Fruit fly (Drosophila melanogaster) whole organism, embryonic: ENCODE data around the gene Jhbp11.

Experiments
- Bdp1 ChIP-seq: fragments of 200-800 bp; sonication (Bioruptor generic); optimal IDR thresholded peaks from 3 replicates; lab custom pipeline; 2016; ENCODE audit warnings: missing biosample characterization, missing genetic modification characterization
- BtbVII ChIP-seq: fragments of 200-800 bp; sonication (Bioruptor generic); optimal IDR thresholded peaks from 3 replicates; lab custom pipeline; 2017; ENCODE audit warnings: missing biosample characterization, mild to moderate bottlenecking, missing genetic modification characterization
- CG13123 ChIP-seq: fragments of 200-800 bp; sonication (Bioruptor generic); optimal IDR thresholded peaks from 2 replicates; lab custom pipeline; 2016; ENCODE audit warnings: missing biosample characterization, missing genetic modification characterization
- CG14965 ChIP-seq: fragments of 200-800 bp; sonication (Bioruptor generic); optimal IDR thresholded peaks from 2 replicates; lab custom pipeline; 2016; ENCODE audit warnings: missing biosample characterization, missing genetic modification characterization, borderline replicate concordance
- CG16813 ChIP-seq: fragments of 200-800 bp; sonication (Bioruptor generic); IDR thresholded peaks from 3 replicates; pipeline ENCODE4 v1.3.6; 2022; ENCODE audit warnings: missing biosample characterization, missing genetic modification characterization; ENCODE audit not compliant: partially characterized antibody
- CG16815 ChIP-seq: fragments of 200-800 bp; sonication (Bioruptor generic); optimal IDR thresholded peaks from 3 replicates; lab custom pipeline; 2017; ENCODE audit warnings: missing biosample characterization, mild to moderate bottlenecking, missing genetic modification characterization
- CG2678 ChIP-seq: fragments of 200-800 bp; sonication (Bioruptor generic); optimal IDR thresholded peaks from 3 replicates; lab custom pipeline; 2019; ENCODE audit warnings: missing biosample characterization, mild to moderate bottlenecking, missing genetic modification characterization, moderate library complexity
- CG2875 ChIP-seq: fragments of 200-800 bp; sonication (Bioruptor generic); optimal IDR thresholded peaks from 2 replicates; lab custom pipeline; 2017; ENCODE audit warnings: missing biosample characterization, mild to moderate bottlenecking, missing genetic modification characterization, missing genetic modification reagents
- CG31365 ChIP-seq: fragments of 200-800 bp; sonication (Bioruptor generic); optimal IDR thresholded peaks from 2 replicates; lab custom pipeline; 2018; ENCODE audit warnings: missing biosample characterization, mild to moderate bottlenecking, missing genetic modification characterization
- CG3838 ChIP-seq: fragments of 200-800 bp; sonication (Bioruptor generic); optimal IDR thresholded peaks from 3 replicates; lab custom pipeline; 2016; ENCODE audit warnings: missing biosample characterization, missing genetic modification characterization
- CG4617 ChIP-seq: fragments of 200-800 bp; sonication (Bioruptor generic); optimal IDR thresholded peaks from 3 replicates; lab custom pipeline; 2016; ENCODE audit warnings: missing biosample characterization, missing genetic modification characterization, borderline replicate concordance
- CG6272 ChIP-seq: fragments of 200-800 bp; sonication (Bioruptor generic); IDR thresholded peaks from 2 replicates; pipeline ENCODE4 v1.3.6; 2022; ENCODE audit warnings: missing biosample characterization, missing genetic modification characterization
- CG6765 ChIP-seq: fragments of 200-800 bp; sonication (Bioruptor generic); optimal IDR thresholded peaks from 3 replicates; lab custom pipeline; 2017; ENCODE audit warnings: missing biosample characterization, mild to moderate bottlenecking, missing genetic modification characterization
- CG7786 ChIP-seq: fragments of 200-800 bp; sonication (Bioruptor generic); optimal IDR thresholded peaks from 2 replicates; lab custom pipeline; 2016; ENCODE audit warnings: missing biosample characterization, missing genetic modification characterization
- CG7928 ChIP-seq: fragments of 200-800 bp; sonication (Bioruptor generic); optimal IDR thresholded peaks from 2 replicates; lab custom pipeline; 2017; ENCODE audit warnings: missing biosample characterization, mild to moderate bottlenecking, missing genetic modification characterization
- CG8290 ChIP-seq, 3 experiments: fragments of 200-800 bp; sonication (Bioruptor generic); optimal IDR thresholded peaks; 2 replicates each; lab custom pipeline; 2016 to 2019; ENCODE audit warnings: missing biosample characterization in 3 of 3, missing genetic modification characterization in 3 of 3, mild to moderate bottlenecking in 2 of 3, moderate library complexity in 1 of 3
- CG8359 ChIP-seq: fragments of 200-800 bp; sonication (Bioruptor generic); optimal IDR thresholded peaks from 2 replicates; lab custom pipeline; 2017; ENCODE audit warnings: missing biosample characterization, mild to moderate bottlenecking, missing genetic modification characterization, borderline replicate concordance
- CG8765 ChIP-seq: fragments of 200-800 bp; sonication (Bioruptor generic); IDR thresholded peaks from 2 replicates; pipeline ENCODE4 v1.3.6; 2022; ENCODE audit warnings: missing biosample characterization, missing genetic modification characterization
- CG9932 ChIP-seq: fragments of 200-800 bp; sonication (Bioruptor generic); IDR thresholded peaks from 2 replicates; pipeline ENCODE4 v1.3.6; 2022; ENCODE audit warnings: missing biosample characterization, missing genetic modification characterization
- CHES-1-like ChIP-seq: fragments of 200-800 bp; sonication (Bioruptor generic); optimal IDR thresholded peaks from 2 replicates; lab custom pipeline; 2016; ENCODE audit warnings: missing biosample characterization, missing genetic modification characterization
- Dad ChIP-seq: fragments of 200-800 bp; sonication (Bioruptor generic); optimal IDR thresholded peaks from 3 replicates; lab custom pipeline; 2016; ENCODE audit warnings: missing biosample characterization, missing genetic modification characterization
- Deaf1 ChIP-seq: fragments of 200-800 bp; optimal IDR thresholded peaks from 3 replicates; lab custom pipeline; 2019; ENCODE audit warnings: missing biosample characterization, mild to moderate bottlenecking, missing genetic modification characterization, moderate library complexity
- Dek ChIP-seq: fragments of 200-800 bp; sonication (Bioruptor generic); optimal IDR thresholded peaks from 3 replicates; lab custom pipeline; 2019; ENCODE audit warnings: missing biosample characterization, mild to moderate bottlenecking, missing genetic modification characterization, moderate library complexity
- Fer3 ChIP-seq: fragments of 200-800 bp; sonication (Bioruptor generic); optimal IDR thresholded peaks from 2 replicates; lab custom pipeline; 2018; ENCODE audit warnings: missing biosample characterization, mild to moderate bottlenecking, missing genetic modification characterization, moderate library complexity
- Hr3 ChIP-seq: fragments of 200-800 bp; sonication (Bioruptor generic); optimal IDR thresholded peaks from 3 replicates; lab custom pipeline; 2016; ENCODE audit warnings: missing biosample characterization, missing genetic modification characterization
- Hr78 ChIP-seq, 2 experiments: fragments of 200-800 bp in 1 of 2; fragments of >200 bp in 1 of 2; sonication (Bioruptor generic) in 1 of 2; optimal IDR thresholded peaks; 2 replicates each; lab custom pipeline; 2017 to 2019; ENCODE audit warnings: missing biosample characterization in 2 of 2, missing genetic modification characterization in 2 of 2, mild to moderate bottlenecking in 1 of 2, moderate library complexity in 1 of 2
- MBD-R2 ChIP-seq: fragments of 200-800 bp; sonication (Bioruptor generic); IDR thresholded peaks from 2 replicates; pipeline ENCODE4 v1.3.6; 2022; ENCODE audit warnings: missing biosample characterization, missing genetic modification characterization
- MESR4 ChIP-seq: fragments of 200-800 bp; sonication (Bioruptor generic); optimal IDR thresholded peaks from 2 replicates; lab custom pipeline; 2018; ENCODE audit warnings: missing biosample characterization, mild to moderate bottlenecking, missing genetic modification characterization, moderate library complexity
- NC2β ChIP-seq: fragments of 200-800 bp; sonication (Bioruptor generic); optimal IDR thresholded peaks from 2 replicates; lab custom pipeline; 2016; ENCODE audit warnings: missing biosample characterization, missing genetic modification characterization
- NFAT ChIP-seq: fragments of 200-800 bp; sonication (Bioruptor generic); IDR thresholded peaks from 2 replicates; pipeline ENCODE4 v1.3.6; 2022; ENCODE audit warnings: missing biosample characterization, missing genetic modification characterization
- Side ChIP-seq: fragments of 200-800 bp; sonication (Bioruptor generic); optimal IDR thresholded peaks from 2 replicates; lab custom pipeline; 2016; ENCODE audit warnings: missing biosample characterization, missing genetic modification characterization
- Sox102F ChIP-seq: fragments of 200-800 bp; sonication (Bioruptor generic); optimal IDR thresholded peaks from 2 replicates; lab custom pipeline; 2018; ENCODE audit warnings: missing biosample characterization, mild to moderate bottlenecking, missing genetic modification characterization, moderate library complexity
- bowl ChIP-seq: fragments of 200-800 bp; sonication (Bioruptor generic); IDR thresholded peaks from 2 replicates; pipeline ENCODE4 v1.3.6; 2022; ENCODE audit warnings: missing biosample characterization, missing genetic modification characterization
- dimm ChIP-seq: fragments of 200-800 bp; sonication (Bioruptor generic); IDR thresholded peaks from 2 replicates; pipeline ENCODE4 v1.3.6; 2022; ENCODE audit warnings: missing biosample characterization, missing genetic modification characterization
- esg ChIP-seq: fragments of 200-800 bp; sonication (Bioruptor generic); conservative IDR thresholded peaks from 2 replicates; pipeline ENCODE4 v1.3.6; 2022; ENCODE audit warnings: missing biosample characterization, missing genetic modification characterization
- grn ChIP-seq: fragments of 200-800 bp; sonication (Bioruptor generic); optimal IDR thresholded peaks from 3 replicates; lab custom pipeline; 2017; ENCODE audit warnings: missing biosample characterization, missing genetic modification characterization
- gsb ChIP-seq: fragments of 200-800 bp; sonication (Bioruptor generic); IDR thresholded peaks from 2 replicates; pipeline ENCODE4 v1.3.6; 2022; ENCODE audit warnings: missing biosample characterization, missing genetic modification characterization
- gsb-n ChIP-seq: fragments of 200-800 bp; sonication (Bioruptor generic); optimal IDR thresholded peaks from 3 replicates; lab custom pipeline; 2018; ENCODE audit warnings: missing biosample characterization, mild to moderate bottlenecking, missing genetic modification characterization
- gt ChIP-seq: fragments of 200-800 bp; sonication (Bioruptor generic); IDR thresholded peaks from 2 replicates; pipeline ENCODE4 v1.3.6; 2022; ENCODE audit warnings: missing biosample characterization, missing genetic modification characterization
- jumu ChIP-seq: fragments of 200-800 bp; sonication (Bioruptor generic); optimal IDR thresholded peaks from 3 replicates; lab custom pipeline; 2016; ENCODE audit warnings: missing biosample characterization, missing genetic modification characterization
- kah ChIP-seq: fragments of 200-800 bp; sonication (Bioruptor generic); optimal IDR thresholded peaks from 2 replicates; lab custom pipeline; 2018; ENCODE audit warnings: missing biosample characterization, mild to moderate bottlenecking, missing genetic modification characterization
- lab ChIP-seq: fragments of 200-800 bp; sonication (Bioruptor generic); optimal IDR thresholded peaks from 3 replicates; lab custom pipeline; 2017; ENCODE audit warnings: missing biosample characterization, missing genetic modification characterization, mild to moderate bottlenecking, moderate library complexity, missing genetic modification reagents
- luna ChIP-seq: fragments of 200-800 bp; sonication (Bioruptor generic); optimal IDR thresholded peaks from 2 replicates; lab custom pipeline; 2016; ENCODE audit warnings: missing biosample characterization, missing genetic modification characterization
- repo ChIP-seq: fragments of 200-800 bp; sonication (Bioruptor generic); optimal IDR thresholded peaks from 2 replicates; lab custom pipeline; 2016; ENCODE audit warnings: missing biosample characterization, missing genetic modification characterization
- ro ChIP-seq: fragments of 200-800 bp; sonication (Bioruptor generic); IDR thresholded peaks from 2 replicates; pipeline ENCODE4 v1.3.6; 2022; ENCODE audit warnings: missing biosample characterization, missing genetic modification characterization
- slp2 ChIP-seq: fragments of 200-800 bp; sonication (Bioruptor generic); optimal IDR thresholded peaks from 2 replicates; lab custom pipeline; 2016; ENCODE audit warnings: missing biosample characterization, missing genetic modification characterization
- ssp ChIP-seq: fragments of 200-800 bp; sonication (Bioruptor generic); IDR thresholded peaks from 2 replicates; pipeline ENCODE4 v1.3.6; 2022; ENCODE audit warnings: missing biosample characterization, missing genetic modification characterization
- wdn ChIP-seq: fragments of 200-800 bp; sonication (Bioruptor generic); IDR thresholded peaks from 2 replicates; pipeline ENCODE4 v1.3.6; 2022; ENCODE audit warnings: missing biosample characterization, missing genetic modification characterization

Gene Jhbp11

DNA sequence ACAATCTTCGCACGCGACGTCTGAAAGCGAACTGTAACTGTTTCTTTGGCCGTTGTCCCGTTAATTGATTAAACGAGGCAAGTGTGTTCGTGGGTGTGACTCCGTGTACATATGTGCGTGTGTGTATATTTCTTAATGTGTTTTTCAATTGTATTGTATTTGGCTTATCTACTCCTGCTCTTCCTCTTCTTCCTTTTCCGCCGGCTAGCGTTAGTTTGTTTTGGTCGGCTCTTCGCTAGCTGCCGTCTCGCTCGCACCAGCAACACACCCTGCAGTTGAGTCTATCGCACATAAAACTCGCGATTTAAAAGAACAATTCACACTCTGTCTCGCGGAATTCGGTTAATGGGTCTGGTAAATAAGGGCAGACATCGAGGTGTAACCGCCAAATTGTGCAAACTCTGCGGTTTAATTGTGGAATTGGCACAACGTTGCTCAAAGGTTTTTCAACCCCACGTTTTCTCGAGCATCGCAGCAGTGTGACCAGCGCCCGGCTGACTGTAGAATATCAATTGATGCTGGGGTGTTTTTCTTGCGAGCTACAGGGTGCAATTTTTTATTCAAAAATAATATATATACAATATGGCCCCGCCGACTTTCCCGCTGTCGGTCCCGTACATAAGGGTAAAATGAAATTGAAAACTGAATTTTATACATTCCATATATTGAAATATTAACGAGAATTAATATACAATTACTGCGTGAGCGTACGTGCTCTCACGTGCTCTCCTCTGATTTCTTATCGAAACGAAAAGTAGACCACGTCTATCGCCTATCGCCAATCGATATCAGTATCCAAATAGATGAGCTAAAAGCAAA, 11.0 kb downstream of the Jhbp11 start, which contains the start of the genes gb and CG5815 (continued):
- TF ChIP-seq CG6272 (peak; percentile 85), slp2 (GFP tag; lab: Kevin White, UChicago) (peak; percentile 55), gsb (GFP tag; lab: Robert Waterston, UW) (peak; percentile 80), CG3838 (peak; percentile 77), CG9932 (peak; percentile 97), gsb-n (tag; lab: Kevin White, UChicago) (no peak), CG31365 (tag; lab: Kevin White, UChicago) (peak; percentile 17), Hr78 (GFP tag; optimal IDR thresholded peaks at IDR 0.05; lab: Kevin White, UChicago) (peak in 1 of 2 experiments; percentile 54), BtbVII (GFP tag; lab: Kevin White, UChicago) (peak; percentile 83), ro (GFP tag; lab: Robert Waterston, UW) (peak; percentile 55), Dek (tag; lab: Kevin White, UChicago) (peak; percentile 86), CG2875 (GFP tag; lab: Kevin White, UChicago) (peak; percentile 81), CG8290 (GFP tag; optimal IDR thresholded peaks at IDR 0.05; lab: Kevin White, UChicago) (peak; percentile 90), CG8290 (tag; optimal IDR thresholded peaks at IDR 0.05; lab: Kevin White, UChicago) (peak in 1 of 2 experiments; percentile 84), Dad (GFP tag; lab: Kevin White, UChicago) (peak; percentile 82), CG16813 (GFP tag; lab: Robert Waterston, UW) (peak; percentile 96), Hr3 (peak; percentile 95), CG16815 (GFP tag; lab: Kevin White, UChicago) (peak; percentile 90), bowl (peak; percentile 73), CG13123 (GFP tag; lab: Kevin White, UChicago) (peak; percentile 83), repo (GFP tag; lab: Kevin White, UChicago) (no peak), esg (GFP tag; lab: Robert Waterston, UW) (peak; percentile 87), CG6765 (GFP tag; lab: Kevin White, UChicago) (peak; percentile 75), luna (GFP tag; lab: Kevin White, UChicago) (no peak), Bdp1 (GFP tag; lab: Kevin White, UChicago) (peak; percentile 77), grn (GFP tag; lab: Kevin White, UChicago) (peak; percentile 61), Fer3 (tag; lab: Kevin White, UChicago) (peak; percentile 91), NC2β (peak; percentile 48), CHES-1-like (GFP tag; lab: Kevin White, UChicago) (peak; percentile 47), MESR4 (peak; percentile 41), kah (peak; percentile 57), dimm (GFP tag; lab: Robert Waterston, UW) (peak; percentile 56), CG7786 (peak; percentile 67), CG8359 (GFP tag; lab: Kevin White, UChicago) (peak; percentile 70), Side (peak; percentile 50), wdn (GFP tag; lab: Robert Waterston, UW) (peak; percentile 89), MBD-R2 (peak; percentile 89), CG14965 (no peak), jumu (GFP tag; lab: Kevin White, UChicago) (peak; percentile 61), CG7928 (GFP tag; lab: Kevin White, UChicago) (peak; percentile 74), gt (GFP tag; lab: Robert Waterston, UW) (0 out of 2 replicates have a peak, but pooled peaks have one; percentile 38), Deaf1 (tag; lab: Kevin White, UChicago) (no peak), ssp (peak; percentile 83), NFAT (peak; percentile 90), CG4617 (GFP tag; lab: Kevin White, UChicago) (peak; percentile 70), lab (peak; percentile 95), CG8765 (peak; percentile 86), CG2678 (tag; lab: Kevin White, UChicago) (peak; percentile 92), Sox102F (peak; percentile 92)
